Fruit fly (Drosophila melanogaster): ENCODE data around the gene RabX2.

Gene RabX2

dm6 chrX:10387672-10388071, 29.6 kb upstream of the RabX2 start (continued):
- TF ChIP-seq CG16813 (GFP tag; IDR thresholded peaks at IDR 0.05; ENCODE audit: partially characterized antibody) (no peak), twi (tag; optimal IDR thresholded peaks at IDR 0.05) (no peak), NC2α (GFP tag; optimal IDR thresholded peaks at IDR 0.05) (no peak), Ptx1 (GFP tag; IDR thresholded peaks at IDR 0.05) (peak; percentile 54), jumu (GFP tag; optimal IDR thresholded peaks at IDR 0.05) (peak; percentile 2), jigr1 (GFP tag; IDR thresholded peaks at IDR 0.05) (no peak), CG1647 (GFP tag; optimal IDR thresholded peaks at IDR 0.05) (no peak), Chrac-16 (GFP tag; optimal IDR thresholded peaks at IDR 0.05) (no peak), lov (optimal IDR thresholded peaks at IDR 0.05) (no peak), lov (GFP tag; IDR thresholded peaks at IDR 0.05) (no peak), rib (GFP tag; IDR thresholded peaks at IDR 0.05) (0 out of 2 replicates have a peak, but pooled peaks have one; percentile 31), CG13424 (tag; optimal IDR thresholded peaks at IDR 0.05) (peak; percentile 21), CG31365 (tag; optimal IDR thresholded peaks at IDR 0.05) (peak; percentile 10), CG10462 (GFP tag; optimal IDR thresholded peaks at IDR 0.05) (no peak), Dek (tag; optimal IDR thresholded peaks at IDR 0.05) (peak; percentile 8), MESR4 (GFP tag; optimal IDR thresholded peaks at IDR 0.05) (no peak), D (optimal IDR thresholded peaks at IDR 0.05) (no peak), D (GFP tag; optimal IDR thresholded peaks at IDR 0.05) (no peak), lbe (GFP tag; optimal IDR thresholded peaks at IDR 0.05) (no peak), tgo (GFP tag; IDR thresholded peaks at IDR 0.05) (peak; percentile 56; the same call in 2 of the 3 replicates), CG2678 (tag; optimal IDR thresholded peaks at IDR 0.05) (peak; percentile 54), CG10654 (GFP tag; optimal IDR thresholded peaks at IDR 0.05) (no peak), sd (tag; optimal IDR thresholded peaks at IDR 0.05) (no peak), prd (optimal IDR thresholded peaks at IDR 0.05) (no peak), prd (GFP tag; IDR thresholded peaks at IDR 0.05) (peak; percentile 62; the same call in 1 of the 3 replicates), Trl (optimal IDR thresholded peaks at IDR 0.05) (no peak), Trl (GFP tag; optimal IDR thresholded peaks at IDR 0.05) (peak; percentile 12), CG16779 (GFP tag; IDR thresholded peaks at IDR 0.05) (no peak), E2f1 (GFP tag; IDR thresholded peaks at IDR 0.05) (peak; percentile 23; the same call in 1 of the 2 replicates), CG3281 (GFP tag; optimal IDR thresholded peaks at IDR 0.05) (peak; percentile 51), CG6175 (GFP tag; IDR thresholded peaks at IDR 0.05) (no peak), en (GFP tag; optimal IDR thresholded peaks at IDR 0.05) (no peak), CG8290 (GFP tag; optimal IDR thresholded peaks at IDR 0.05) (no peak), CG8290 (tag; optimal IDR thresholded peaks at IDR 0.05) (peak in 1 of 2 experiments; percentile 90), CG12391 (tag; optimal IDR thresholded peaks at IDR 0.05) (peak; percentile 14), CG7745 (tag; optimal IDR thresholded peaks at IDR 0.05) (no peak), CG2875 (GFP tag; optimal IDR thresholded peaks at IDR 0.05) (no peak), pnt (GFP tag; optimal IDR thresholded peaks at IDR 0.05) (peak; percentile 34), Opbp (GFP tag; IDR thresholded peaks at IDR 0.05; ENCODE audit: partially characterized antibody) (no peak), CG32767 (GFP tag; IDR thresholded peaks at IDR 0.05) (no peak), CG4707 (GFP tag; optimal IDR thresholded peaks at IDR 0.05) (no peak), ttk (GFP tag; IDR thresholded peaks at IDR 0.05) (peak; percentile 54; the same call in 1 of the 2 replicates), CG10209 (GFP tag; optimal IDR thresholded peaks at IDR 0.05) (peak; percentile 6), sens-2 (GFP tag; IDR thresholded peaks at IDR 0.05) (no peak), CG6689 (GFP tag; IDR thresholded peaks at IDR 0.05) (0 out of 2 replicates have a peak, but pooled peaks have one; percentile 23), CG11093 (GFP tag; IDR thresholded peaks at IDR 0.05) (0 out of 3 replicates have a peak, but pooled peaks have one; percentile 40), lilli (GFP tag; optimal IDR thresholded peaks at IDR 0.05) (peak; percentile 64), vvl (GFP tag; IDR thresholded peaks at IDR 0.05) (no peak; the same call in 1 of the 2 replicates), dati (GFP tag; IDR thresholded peaks at IDR 0.05) (no peak), CG32532 (GFP tag; IDR thresholded peaks at IDR 0.05) (peak; percentile 75), dmrt99B (tag; optimal IDR thresholded peaks at IDR 0.05) (peak; percentile 48), hb (GFP tag; IDR thresholded peaks at IDR 0.05; ENCODE audit: partially characterized antibody) (no peak), Sry-δ (GFP tag; optimal IDR thresholded peaks at IDR 0.05) (no peak)
